Worm (Caenorhabditis elegans) whole organism, midembryonic: ENCODE measurements around the gene R11E3.2.

Source experiments
- T22C8.4 ChIP-seq: fragments of 200-800 bp; sonication (Bioruptor generic); IDR thresholded peaks from 2 replicates; pipeline ENCODE4 v1.3.6; 2022; ENCODE audit warnings: missing genetic modification characterization, missing compliant biosample characterization
- cog-1 ChIP-seq: sonication (generic microtip); optimal IDR thresholded peaks from 2 replicates; lab custom pipeline; 2016; ENCODE audit warnings: missing genetic modification characterization, missing compliant biosample characterization
- flt-1 ChIP-seq: fragments of 200-800 bp; sonication (Bioruptor generic); IDR thresholded peaks from 2 replicates; pipeline ENCODE4 v1.3.6; 2022; ENCODE audit warnings: missing genetic modification characterization, missing compliant biosample characterization
- klf-2 ChIP-seq: fragments of 200-800 bp; sonication (Bioruptor generic); conservative IDR thresholded peaks from 2 replicates; pipeline ENCODE4 v1.3.6; 2022; ENCODE audit warnings: missing genetic modification reagents, missing genetic modification characterization, missing compliant biosample characterization
- med-1 ChIP-seq: sonication (generic microtip); optimal IDR thresholded peaks from 2 replicates; lab custom pipeline; 2017; ENCODE audit warnings: missing genetic modification characterization, mild to moderate bottlenecking, missing compliant biosample characterization, antibody characterized with exemption, missing genetic modification reagents; ENCODE audit not compliant: insufficient read depth
- ref-1 ChIP-seq: fragments of 200-800 bp; sonication (Bioruptor generic); conservative IDR thresholded peaks from 2 replicates; pipeline ENCODE4 v1.3.6; 2022; ENCODE audit warnings: missing genetic modification reagents, missing genetic modification characterization, missing compliant biosample characterization
- tab-1 ChIP-seq: fragments of 200-800 bp; sonication (Bioruptor generic); IDR thresholded peaks from 2 replicates; pipeline ENCODE4 v1.3.6; 2022; ENCODE audit warnings: missing genetic modification characterization, missing compliant biosample characterization
- ztf-23 ChIP-seq: fragments of 200-800 bp; sonication (Bioruptor generic); IDR thresholded peaks from 2 replicates; pipeline ENCODE4 v1.3.6; 2022; ENCODE audit warnings: missing genetic modification reagents, missing genetic modification characterization, missing compliant biosample characterization
- ztf-29 ChIP-seq: fragments of 200-800 bp; sonication (Bioruptor generic); IDR thresholded peaks from 2 replicates; pipeline ENCODE4 v1.3.6; 2022; ENCODE audit warnings: missing genetic modification reagents, missing genetic modification characterization, missing compliant biosample characterization

Gene R11E3.2

DNA sequence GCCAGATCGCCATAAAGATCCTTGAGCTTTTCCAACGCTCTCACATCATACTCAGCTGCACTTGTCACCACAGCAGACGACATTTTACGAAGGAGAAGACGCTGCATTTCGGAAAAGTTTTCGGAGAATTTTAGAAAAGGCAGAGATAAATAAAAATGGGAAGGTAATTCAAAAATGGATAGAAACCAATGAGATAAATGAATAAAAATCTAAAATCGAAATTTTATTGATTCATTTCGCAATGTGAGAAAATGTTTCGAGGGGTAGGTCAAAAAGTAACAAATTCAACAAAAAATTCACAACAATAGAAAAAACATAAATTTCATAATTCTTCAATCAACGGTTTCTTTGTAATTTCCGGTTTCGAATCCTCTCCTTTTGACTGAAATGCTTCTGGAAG lies 34.6 kb downstream of the R11E3.2 start, which contains the start of gene dpf-5:
dpf-5 (minus strand) TSS at position 101 of the 400 bp plus-strand sequence.
- TF ChIP-seq ztf-23 (GFP tag; lab: Robert Waterston, UW), result no peak
- no peak for TF ChIP-seq ref-1 (GFP tag; lab: Robert Waterston, UW)
- no peak for TF ChIP-seq tab-1 (GFP tag; lab: Robert Waterston, UW)
- TF ChIP-seq ztf-29 (GFP tag; lab: Robert Waterston, UW), result no peak
- no peak for TF ChIP-seq T22C8.4 (GFP tag; lab: Robert Waterston, UW)
- no peak for TF ChIP-seq med-1 (GFP tag; lab: Kevin White, UChicago)
- no peak for TF ChIP-seq cog-1 (tag; lab: Kevin White, UChicago)
- TF ChIP-seq klf-2 (GFP tag; lab: Robert Waterston, UW), result no peak
- TF ChIP-seq flt-1 (GFP tag; lab: Robert Waterston, UW), result no peak

- TF ChIP-seq ztf-29 (GFP tag; lab: Robert Waterston, UW) (no peak), ref-1 (GFP tag; lab: Robert Waterston, UW) (no peak), tab-1 (GFP tag; lab: Robert Waterston, UW) (no peak), flt-1 (GFP tag; lab: Robert Waterston, UW) (no peak), klf-2 (GFP tag; lab: Robert Waterston, UW) (no peak), cog-1 (tag; lab: Kevin White, UChicago) (no peak), ztf-23 (GFP tag; lab: Robert Waterston, UW) (no peak), med-1 (GFP tag; lab: Kevin White, UChicago) (no peak)
Observed at ce11 chrIV:4807219-4807618, 35.3 kb downstream of the R11E3.2 start, which contains the start of gene H06H21.11. TSS of gene H06H21.11 (minus strand) at chrIV:4807319.

DNA sequence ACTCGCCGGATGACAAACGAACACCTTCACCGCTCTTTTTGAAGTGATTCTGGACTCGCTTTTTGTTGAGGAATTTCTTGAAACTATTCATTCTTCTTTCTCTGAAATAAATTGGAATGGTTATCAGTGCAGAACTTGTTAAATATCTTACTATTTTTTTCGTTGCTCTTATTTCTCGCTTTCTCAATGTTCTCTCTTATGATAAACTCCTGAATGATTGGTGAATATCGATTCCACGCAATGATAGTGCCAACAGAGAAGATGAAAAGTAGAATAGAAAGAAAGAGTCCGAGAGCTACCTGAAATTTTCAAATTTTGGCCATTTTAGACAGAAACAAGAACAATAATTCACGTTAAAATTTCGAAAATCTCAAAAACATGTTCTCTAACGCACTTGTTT lies 37.5 kb downstream of the R11E3.2 start, which contains the start of gene ubxn-6:
ubxn-6 (minus strand) TSS at position 101 of the 400 bp plus-strand sequence.
- TF ChIP-seq ref-1 (GFP tag; lab: Robert Waterston, UW) (no peak), ztf-29 (GFP tag; lab: Robert Waterston, UW) (no peak), cog-1 (tag; lab: Kevin White, UChicago) (no peak), T22C8.4 (GFP tag; lab: Robert Waterston, UW) (no peak), flt-1 (GFP tag; lab: Robert Waterston, UW) (no peak)

DNA sequence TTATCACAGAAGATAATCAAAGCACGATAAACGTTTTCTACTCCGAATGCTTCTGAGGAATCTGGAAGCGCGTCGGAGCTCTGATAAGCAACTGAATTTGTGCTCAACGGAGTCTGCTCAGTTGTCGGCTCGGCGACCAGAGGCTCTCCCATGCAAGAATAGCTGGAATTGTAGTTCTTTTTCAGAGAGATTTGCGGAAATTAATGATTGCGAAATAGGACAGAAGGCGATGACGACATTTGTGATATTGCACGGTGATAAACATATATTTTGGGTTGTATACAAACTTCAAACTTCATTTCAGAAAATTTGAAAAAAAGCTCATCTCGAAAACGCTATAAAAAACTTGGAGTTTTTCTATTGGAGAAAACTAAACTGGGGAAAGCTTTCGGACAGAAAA lies 37.9 kb downstream of the R11E3.2 start, which contains the start of gene H06H21.37:
H06H21.37 (minus strand) TSS at position 162 of the 400 bp plus-strand sequence.
- no peak for TF ChIP-seq ztf-29 (GFP tag; lab: Robert Waterston, UW)
- TF ChIP-seq tab-1 (GFP tag; lab: Robert Waterston, UW), result no peak
- TF ChIP-seq flt-1 (GFP tag; lab: Robert Waterston, UW), result no peak
- TF ChIP-seq klf-2 (GFP tag; lab: Robert Waterston, UW), result no peak
- TF ChIP-seq ref-1 (GFP tag; lab: Robert Waterston, UW), result no peak
- TF ChIP-seq cog-1 (tag; lab: Kevin White, UChicago), result no peak
- TF ChIP-seq T22C8.4 (GFP tag; lab: Robert Waterston, UW), result no peak
- TF ChIP-seq ztf-23 (GFP tag; lab: Robert Waterston, UW), result no peak
- TF ChIP-seq med-1 (GFP tag; lab: Kevin White, UChicago), result no peak

ce11 chrIV:4810377-4810984 lies 38.6 kb downstream of the R11E3.2 start, which contains the start of gene eif-1.A:
TSS of gene eif-1.A (plus strand) at chrIV:4810934.
- TF ChIP-seq T22C8.4 (GFP tag; lab: Robert Waterston, UW) (no peak), tab-1 (GFP tag; lab: Robert Waterston, UW) (no peak), klf-2 (GFP tag; lab: Robert Waterston, UW) (0 out of 2 replicates have a peak, but pooled peaks have one; percentile 7), flt-1 (GFP tag; lab: Robert Waterston, UW) (0 out of 2 replicates have a peak, but pooled peaks have one; percentile 16), ztf-23 (GFP tag; lab: Robert Waterston, UW) (0 out of 2 replicates have a peak, but pooled peaks have one; percentile 51), cog-1 (tag; lab: Kevin White, UChicago) (no peak), med-1 (GFP tag; lab: Kevin White, UChicago) (peak; percentile 21)

DNA sequence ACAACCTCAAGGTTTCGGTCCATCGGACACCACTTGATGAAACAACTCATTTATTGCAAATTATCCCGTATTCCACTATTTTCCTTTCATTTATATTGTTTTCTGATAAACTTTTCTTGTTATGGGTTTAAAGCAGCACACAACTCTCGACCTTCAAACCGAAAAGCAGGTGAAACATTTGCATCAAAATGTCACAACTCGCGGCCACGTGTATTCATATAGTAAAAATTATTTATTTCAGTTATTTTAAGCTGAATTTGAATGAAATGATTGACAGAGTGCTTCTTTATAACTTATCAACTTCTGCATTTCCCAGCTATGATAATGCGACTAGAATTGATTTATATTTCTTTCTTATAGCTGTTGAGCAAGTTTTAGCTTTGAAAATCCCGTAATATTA lies 40.0 kb downstream of the R11E3.2 start, which contains the start of gene srw-95:
srw-95 (plus strand) TSS at position 213 of the 400 bp plus-strand sequence.
- TF ChIP-seq tab-1 (GFP tag; lab: Robert Waterston, UW) (no peak), flt-1 (GFP tag; lab: Robert Waterston, UW) (no peak), ztf-29 (GFP tag; lab: Robert Waterston, UW) (no peak), T22C8.4 (GFP tag; lab: Robert Waterston, UW) (no peak), med-1 (GFP tag; lab: Kevin White, UChicago) (no peak), klf-2 (GFP tag; lab: Robert Waterston, UW) (no peak), cog-1 (tag; lab: Kevin White, UChicago) (no peak), ztf-23 (GFP tag; lab: Robert Waterston, UW) (no peak), ref-1 (GFP tag; lab: Robert Waterston, UW) (no peak)

- no peak for TF ChIP-seq med-1 (GFP tag; lab: Kevin White, UChicago)
- TF ChIP-seq T22C8.4 (GFP tag; lab: Robert Waterston, UW), result no peak
- TF ChIP-seq ztf-29 (GFP tag; lab: Robert Waterston, UW), result no peak
- no peak for TF ChIP-seq tab-1 (GFP tag; lab: Robert Waterston, UW)
- TF ChIP-seq klf-2 (GFP tag; lab: Robert Waterston, UW), result no peak
- no peak for TF ChIP-seq cog-1 (tag; lab: Kevin White, UChicago)
- no peak for TF ChIP-seq ztf-23 (GFP tag; lab: Robert Waterston, UW)
- TF ChIP-seq ref-1 (GFP tag; lab: Robert Waterston, UW), result no peak
Observed at ce11 chrIV:4814185-4814584, 42.3 kb downstream of the R11E3.2 start, which contains the start of gene srw-94. TSS of gene srw-94 (plus strand) at chrIV:4814485.

DNA sequence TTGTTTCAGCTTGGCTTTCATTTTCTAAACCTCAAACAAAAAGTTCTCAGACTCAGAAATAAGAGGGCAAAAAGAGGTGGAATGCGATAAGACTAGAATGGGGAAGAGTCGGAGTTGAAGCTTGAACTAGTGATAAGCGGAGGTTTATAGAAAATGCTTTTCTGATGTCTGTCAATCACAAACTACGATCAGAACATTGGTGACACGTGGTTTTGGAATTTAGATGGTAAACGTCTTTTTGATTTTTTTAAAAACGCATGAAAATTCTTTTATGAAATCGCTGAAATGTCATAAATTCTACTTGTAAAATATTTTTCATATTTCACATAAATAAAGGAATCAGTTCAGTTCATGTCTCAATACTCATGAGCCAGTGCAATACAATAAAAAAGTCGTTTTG lies 49.2 kb downstream of the R11E3.2 start, which contains the start of gene H06H21.8:
H06H21.8 (minus strand) TSS at position 78 of the 400 bp plus-strand sequence.
- no peak for TF ChIP-seq ref-1 (GFP tag; lab: Robert Waterston, UW)
- TF ChIP-seq T22C8.4 (GFP tag; lab: Robert Waterston, UW), result no peak
- TF ChIP-seq ztf-29 (GFP tag; lab: Robert Waterston, UW), result no peak
- no peak for TF ChIP-seq med-1 (GFP tag; lab: Kevin White, UChicago)
- no peak for TF ChIP-seq tab-1 (GFP tag; lab: Robert Waterston, UW)
- TF ChIP-seq cog-1 (tag; lab: Kevin White, UChicago), result no peak
- TF ChIP-seq flt-1 (GFP tag; lab: Robert Waterston, UW), result no peak
- TF ChIP-seq ztf-23 (GFP tag; lab: Robert Waterston, UW), result no peak
- TF ChIP-seq klf-2 (GFP tag; lab: Robert Waterston, UW), result no peak
